Fruit fly (Drosophila melanogaster) whole organism, wandering third instar larva: ENCODE data around the gene Andorra.

Experiments
- CG32264 ChIP-seq: fragments of 200-800 bp; sonication (Bioruptor generic); optimal IDR thresholded peaks from 2 replicates; lab custom pipeline; 2016; ENCODE audit warnings: missing biosample characterization, missing genetic modification characterization
- CrebA ChIP-seq: fragments of 200-800 bp; sonication (Bioruptor generic); optimal IDR thresholded peaks from 2 replicates; lab custom pipeline; 2016; ENCODE audit warnings: missing biosample characterization, mild to moderate bottlenecking, missing genetic modification characterization, borderline replicate concordance
- HLH106 ChIP-seq: fragments of 200-800 bp; optimal IDR thresholded peaks from 3 replicates; lab custom pipeline; 2019; ENCODE audit warnings: missing biosample characterization, mild to moderate bottlenecking, missing genetic modification characterization, moderate library complexity
- Hr78 ChIP-seq: fragments of >200 bp; optimal IDR thresholded peaks from 2 replicates; lab custom pipeline; 2017; ENCODE audit warnings: missing biosample characterization, missing genetic modification characterization
- dl ChIP-seq, 2 experiments: fragments of 175-275, 200-275 bp in 1 of 2; fragments of 200-275 bp in 1 of 2; sonication (Bioruptor generic); optimal IDR thresholded peaks; lab custom pipeline; 2018; ENCODE audit warnings: mild to moderate bottlenecking in 2 of 2, missing biosample characterization in 2 of 2, missing genetic modification characterization in 2 of 2, moderate library complexity in 2 of 2; ENCODE audit not compliant: partially characterized antibody in 2 of 2, insufficient read depth in 1 of 2
- dmrt93B ChIP-seq: fragments of 200-800 bp; sonication (Bioruptor generic); optimal IDR thresholded peaks from 2 replicates; lab custom pipeline; 2018; ENCODE audit warnings: missing biosample characterization, mild to moderate bottlenecking, missing genetic modification characterization
- h ChIP-seq: fragments of 200-800 bp; sonication (Bioruptor generic); optimal IDR thresholded peaks from 3 replicates; lab custom pipeline; 2016; ENCODE audit warnings: missing biosample characterization, mild to moderate bottlenecking, missing genetic modification characterization
- jim ChIP-seq: fragments of 175-275, 200-325 bp; sonication (Bioruptor generic); optimal IDR thresholded peaks from 2 replicates; lab custom pipeline; 2016; ENCODE audit warnings: missing biosample characterization, mild to moderate bottlenecking, missing genetic modification characterization
- pan ChIP-seq: fragments of >200 bp; optimal IDR thresholded peaks from 2 replicates; lab custom pipeline; 2017
- psq ChIP-seq: fragments of 200-800 bp; sonication (Bioruptor generic); optimal IDR thresholded peaks from 3 replicates; lab custom pipeline; 2017; ENCODE audit warnings: missing biosample characterization, mild to moderate bottlenecking, missing genetic modification characterization, moderate library complexity
- sage ChIP-seq: fragments of 200-800 bp; sonication (Bioruptor generic); optimal IDR thresholded peaks from 2 replicates; lab custom pipeline; 2016; ENCODE audit warnings: missing biosample characterization, mild to moderate bottlenecking, missing genetic modification characterization
- usp ChIP-seq: fragments of >200 bp; optimal IDR thresholded peaks from 2 replicates; lab custom pipeline; 2017; ENCODE audit warnings: missing biosample characterization, missing genetic modification characterization

dm6 chrX:18130168-18130567, 49.1 kb downstream of the Andorra start, which contains the start of gene CG43133:
- TF ChIP-seq usp (GFP tag; lab: Kevin White, UChicago) = no peak
- TF ChIP-seq HLH106 (tag; lab: Kevin White, UChicago) = no peak
- TF ChIP-seq h (GFP tag; lab: Kevin White, UChicago) = no peak
- no peak for TF ChIP-seq dl (GFP tag; optimal IDR thresholded peaks at IDR 0.05; lab: Kevin White, UChicago; ENCODE audit: insufficient read depth in 1 of 2, partially characterized antibody in 2 of 2)
- TF ChIP-seq sage (GFP tag; lab: Kevin White, UChicago) = no peak
- TF ChIP-seq pan (lab: Kevin White, UChicago) = no peak
- no peak for TF ChIP-seq CrebA
- no peak for TF ChIP-seq CG32264 (GFP tag; lab: Kevin White, UChicago)
- no peak for TF ChIP-seq psq (GFP tag; lab: Kevin White, UChicago)
- no peak for TF ChIP-seq jim
- no peak for TF ChIP-seq dmrt93B (GFP tag; lab: Kevin White, UChicago)
- TF ChIP-seq Hr78 = no peak
